Worm (Caenorhabditis elegans) whole organism, young adult: Measurements from ENCODE around the gene Y62H9A.15.

Experiments
- F49E8.2 ChIP-seq: sonication (generic microtip); optimal IDR thresholded peaks from 3 replicates; lab custom pipeline; 2017; ENCODE audit warnings: missing genetic modification characterization, mild to moderate bottlenecking, missing compliant biosample characterization, antibody characterized with exemption, moderate library complexity; ENCODE audit not compliant: insufficient read depth
- F52B5.7 ChIP-seq: sonication (generic microtip); optimal IDR thresholded peaks from 2 replicates; lab custom pipeline; 2016; ENCODE audit warnings: mild to moderate bottlenecking, missing genetic modification characterization, missing compliant biosample characterization
- K12H6.12 ChIP-seq: fragments of 200-800 bp; sonication (Bioruptor generic); optimal IDR thresholded peaks from 2 replicates; lab custom pipeline; 2018; ENCODE audit warnings: mild to moderate bottlenecking, missing genetic modification characterization, missing compliant biosample characterization
- cebp-1 ChIP-seq, 2 experiments: fragments of 200-800 bp in 1 of 2; sonication (Bioruptor generic) in 1 of 2; sonication (generic microtip) in 1 of 2; IDR thresholded peaks in 1 of 2; optimal IDR thresholded peaks in 1 of 2; 2 replicates each; pipeline versions ENCODE4 v1.3.6 to Lab custom; 2017 to 2022; ENCODE audit warnings: missing compliant biosample characterization in 2 of 2, missing genetic modification characterization in 2 of 2, mild to moderate bottlenecking in 1 of 2, missing genetic modification reagents in 1 of 2, moderate library complexity in 1 of 2
- lin-54 ChIP-seq: fragments of 200-800 bp; sonication (Bioruptor generic); optimal IDR thresholded peaks from 2 replicates; lab custom pipeline; 2018; ENCODE audit warnings: mild to moderate bottlenecking, missing genetic modification characterization, missing compliant biosample characterization
- sea-2 ChIP-seq: fragments of 200-800 bp; sonication (Bioruptor generic); IDR thresholded peaks from 2 replicates; pipeline ENCODE4 v1.3.6; 2022; ENCODE audit warnings: missing genetic modification characterization, missing compliant biosample characterization
- snpc-4 ChIP-seq, 5 experiments: fragments of 150-350 bp in 1 of 5; sonication (generic microtip) in 4 of 5; optimal IDR thresholded peaks; 2 replicates each; lab custom pipeline; 2014 to 2018; ENCODE audit warnings: missing genetic modification characterization in 5 of 5, missing biosample characterization in 3 of 5, antibody characterized with exemption in 2 of 5, mild to moderate bottlenecking in 2 of 5, missing compliant biosample characterization in 2 of 5, missing genotype in 2 of 5, moderate library complexity in 2 of 5, missing genetic modification reagents in 1 of 5

- TF ChIP-seq F49E8.2 (tag; lab: Kevin White, UChicago) (no peak), sea-2 (GFP tag; lab: Robert Waterston, UW) (no peak), cebp-1 (GFP tag; IDR thresholded peaks at IDR 0.05; lab: Robert Waterston, UW) (no peak), cebp-1 (tag; optimal IDR thresholded peaks at IDR 0.05; lab: Kevin White, UChicago) (no peak), K12H6.12 (tag; lab: Kevin White, UChicago) (no peak), snpc-4 (GFP tag; optimal IDR thresholded peaks at IDR 0.05; lab: Kevin White, UChicago) (no peak), snpc-4 (tag; optimal IDR thresholded peaks at IDR 0.05; lab: Kevin White, UChicago) (no peak), lin-54 (GFP tag; lab: Kevin White, UChicago) (no peak), F52B5.7 (tag; lab: Kevin White, UChicago) (no peak)
These were observed 45.2 kb upstream of the Y62H9A.15 start, which contains the start of gene T08D10.3 for ce11 chrX:11955125-11955524.
